Fruit fly (Drosophila melanogaster) whole organism, adult: ENCODE results near the gene CG10660.

ENCODE experiments used
- Crg-1 ChIP-seq: fragments of 200-800 bp; sonication (Bioruptor generic); optimal IDR thresholded peaks from 2 replicates; lab custom pipeline; 2016; ENCODE audit warnings: missing biosample characterization, missing genetic modification characterization
- Mnt ChIP-seq: fragments of 200-800 bp; sonication (Bioruptor generic); optimal IDR thresholded peaks from 2 replicates; lab custom pipeline; 2016; ENCODE audit warnings: missing biosample characterization, mild to moderate bottlenecking, missing genetic modification characterization

- TF ChIP-seq Mnt (no peak), Crg-1 (GFP tag; lab: Kevin White, UChicago) (no peak)
Observed at dm6 chr3L:12507571-12507970, 17.1 kb upstream of the CG10660 start, which contains the start of gene CG10654.
